Worm (Caenorhabditis elegans): ENCODE measurements around the gene dod-6.

The dod-6 gene

ce11 chrIII:10197416-10197815 lies at the start of gene dod-6:
TSS of gene dod-6 (plus strand) at chrIII:10197716.
- TF ChIP-seq unc-62 (GFP tag; optimal IDR thresholded peaks at IDR 0.05), result no peak

ce11 chrIII:10149910-10150309 lies 47.6 kb upstream of the dod-6 start:
- TF ChIP-seq unc-62 (GFP tag; optimal IDR thresholded peaks at IDR 0.05), result no peak

DNA sequence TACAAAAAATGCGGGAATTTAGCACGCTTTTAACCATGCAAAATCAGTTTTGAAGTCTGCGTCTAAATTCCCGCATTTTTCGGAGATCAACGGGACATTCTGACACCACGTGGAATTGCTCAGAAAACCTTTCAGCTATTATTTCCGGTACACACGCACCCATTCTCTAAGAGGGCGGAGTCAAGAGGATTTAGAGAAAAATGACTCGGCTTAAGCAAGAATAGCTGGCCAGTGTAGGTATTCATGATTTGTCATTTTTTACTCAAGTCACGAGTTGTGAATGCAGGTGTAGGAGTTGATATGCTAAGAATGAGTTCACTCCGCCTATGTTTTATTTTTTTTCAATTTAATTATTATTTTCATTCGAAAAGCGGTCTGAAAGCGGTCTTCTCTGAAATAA lies 46.8 kb upstream of the dod-6 start:
- no peak for TF ChIP-seq unc-62 (GFP tag; optimal IDR thresholded peaks at IDR 0.05)

DNA sequence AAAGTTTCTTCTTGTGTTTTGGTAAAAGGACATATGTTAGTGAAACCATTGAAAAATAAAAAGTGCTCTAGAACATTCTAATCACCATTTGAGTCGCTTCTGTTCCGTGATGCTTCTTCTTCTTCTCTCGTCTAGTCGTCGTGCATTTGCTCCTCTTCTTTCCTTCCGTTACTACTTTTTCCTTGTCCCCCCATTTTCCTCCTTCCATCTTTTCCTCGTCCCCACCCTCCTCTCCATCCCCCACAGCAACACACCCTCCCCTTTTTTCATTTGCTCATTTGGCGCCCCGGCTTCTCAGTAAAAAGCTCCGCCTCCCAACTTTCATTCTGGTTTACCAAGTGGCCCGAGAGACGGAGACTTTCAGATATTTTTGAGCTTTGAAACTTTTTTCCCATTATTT lies 45.8 kb upstream of the dod-6 start:
- no peak for TF ChIP-seq unc-62 (GFP tag; optimal IDR thresholded peaks at IDR 0.05)

DNA sequence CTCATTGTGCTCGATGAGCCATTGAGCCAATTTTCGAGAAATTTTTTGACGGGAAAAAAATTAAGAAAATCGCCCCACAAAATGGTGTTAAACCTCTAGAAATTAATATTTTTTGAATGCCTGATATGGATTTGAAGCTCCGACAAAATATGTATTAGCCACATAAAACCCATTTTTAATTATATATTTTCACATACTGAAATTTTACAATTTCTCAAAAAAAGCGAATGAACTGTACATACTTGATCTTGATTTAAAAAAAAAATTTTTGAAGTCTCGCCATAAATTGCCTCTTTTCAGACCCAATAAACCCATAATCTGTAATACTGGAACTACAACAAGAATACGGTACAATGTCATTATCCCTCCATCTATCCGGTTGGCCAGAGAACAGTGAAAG lies 45.0 kb upstream of the dod-6 start, which contains the start of gene nac-3:
TSS of gene nac-3 (plus strand) at position 301 of the 400 bp plus-strand sequence.
- TF ChIP-seq unc-62 (GFP tag; optimal IDR thresholded peaks at IDR 0.05), result no peak

- TF ChIP-seq unc-62 (GFP tag; optimal IDR thresholded peaks at IDR 0.05), result no peak
Observed at ce11 chrIII:10153003-10153402, 44.5 kb upstream of the dod-6 start.

ce11 chrIII:10154993-10155392 lies 42.5 kb upstream of the dod-6 start:
- no peak for TF ChIP-seq unc-62 (GFP tag; optimal IDR thresholded peaks at IDR 0.05)

ce11 chrIII:10156269-10156668 lies 41.2 kb upstream of the dod-6 start:
- TF ChIP-seq unc-62 (GFP tag; optimal IDR thresholded peaks at IDR 0.05), result no peak

ce11 chrIII:10160385-10160784 lies 37.1 kb upstream of the dod-6 start, which contains the start of the genes K08E5.5 and mua-3:
TSS of gene K08E5.5 (minus strand) at chrIII:10160485.
TSS of gene mua-3 (plus strand) at chrIII:10160697.
- TF ChIP-seq unc-62 (GFP tag; optimal IDR thresholded peaks at IDR 0.05), result no peak

DNA sequence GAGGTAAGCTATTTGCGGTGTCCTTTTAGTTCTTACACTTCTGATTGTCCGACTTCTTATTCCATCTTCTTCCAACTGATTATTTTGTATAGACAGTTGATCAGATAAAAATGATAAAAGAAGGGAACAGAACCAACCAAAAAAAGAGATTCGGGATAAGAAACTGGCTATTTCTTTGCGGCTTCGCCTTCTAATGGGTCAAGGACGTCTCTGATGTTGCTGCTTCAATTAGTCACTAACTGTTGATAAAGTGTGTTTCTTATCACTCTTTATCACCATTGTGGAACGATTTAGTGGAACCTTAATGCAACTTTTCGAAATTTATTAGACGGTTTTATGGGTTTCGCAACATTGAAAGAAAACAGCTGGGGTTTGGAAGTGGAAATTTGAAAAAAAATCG lies 27.3 kb upstream of the dod-6 start:
- TF ChIP-seq unc-62 (GFP tag; optimal IDR thresholded peaks at IDR 0.05), result no peak

DNA sequence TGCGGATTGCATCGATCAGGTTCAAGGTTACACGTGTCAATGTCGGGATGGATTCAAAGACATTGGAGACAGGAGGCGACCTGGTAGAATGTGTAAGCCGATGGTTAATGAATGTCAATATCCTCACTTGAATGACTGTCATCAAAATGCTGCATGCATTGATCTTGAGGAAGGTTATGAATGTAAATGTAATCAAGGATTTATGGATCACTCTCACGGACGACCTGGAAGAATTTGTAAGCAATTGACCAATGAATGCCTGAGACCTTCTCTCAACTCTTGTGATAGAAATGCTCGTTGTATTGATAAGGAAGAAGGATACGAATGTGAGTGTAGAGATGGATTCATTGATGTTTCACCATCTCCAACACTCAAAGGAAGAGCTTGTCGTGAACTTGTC lies 19.5 kb upstream of the dod-6 start:
- TF ChIP-seq unc-62 (GFP tag; optimal IDR thresholded peaks at IDR 0.05), result no peak

ce11 chrIII:10178552-10178951 lies 19.0 kb upstream of the dod-6 start:
- TF ChIP-seq unc-62 (GFP tag; optimal IDR thresholded peaks at IDR 0.05), result no peak

ce11 chrIII:10179444-10179843 lies 18.1 kb upstream of the dod-6 start:
- TF ChIP-seq unc-62 (GFP tag; optimal IDR thresholded peaks at IDR 0.05), result no peak

ce11 chrIII:10181868-10182267 lies 15.6 kb upstream of the dod-6 start:
- no peak for TF ChIP-seq unc-62 (GFP tag; optimal IDR thresholded peaks at IDR 0.05)

DNA sequence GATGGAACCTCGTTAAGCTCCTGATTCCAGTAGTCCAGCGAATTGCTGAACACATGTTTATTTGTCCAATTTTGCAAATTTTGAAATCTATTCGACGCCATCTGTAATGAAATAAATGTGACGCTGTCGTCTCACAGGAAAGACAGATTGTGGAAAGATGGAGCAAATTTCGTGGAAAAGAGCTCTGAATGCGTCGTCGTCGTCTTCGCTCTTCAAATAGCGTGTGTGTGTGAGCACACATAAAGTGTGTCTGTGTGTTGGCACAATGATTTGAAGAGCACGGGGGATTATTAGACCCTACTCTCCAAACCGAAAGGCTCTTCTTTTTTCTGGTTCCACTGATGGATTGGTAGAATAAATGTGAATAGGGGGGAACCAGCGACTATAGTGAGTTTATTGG lies 11.4 kb upstream of the dod-6 start, which contains the start of gene unc-47:
TSS of gene unc-47 (minus strand) at position 101 of the 400 bp plus-strand sequence.
- TF ChIP-seq unc-62 (GFP tag; optimal IDR thresholded peaks at IDR 0.05), result no peak

DNA sequence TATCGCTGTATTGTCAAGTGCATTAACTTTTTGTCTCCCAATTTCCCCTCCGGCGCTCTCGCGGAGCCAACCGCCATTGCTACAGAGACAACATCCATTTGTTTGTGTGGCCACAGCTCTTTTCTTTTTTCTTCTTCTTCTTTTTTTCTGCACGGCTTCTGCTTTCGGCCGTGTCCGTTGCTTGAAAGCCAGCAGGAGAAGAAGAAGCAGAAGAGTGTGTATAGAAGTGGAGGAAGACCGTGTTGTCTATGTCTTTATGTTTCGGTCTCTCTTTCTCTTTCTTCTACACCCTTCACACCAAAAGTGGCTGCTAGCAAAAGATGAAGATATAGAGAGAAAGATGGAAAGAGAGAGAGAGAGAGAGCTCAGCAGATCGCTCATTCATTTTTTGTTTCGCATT lies 9.7 kb upstream of the dod-6 start:
- no peak for TF ChIP-seq unc-62 (GFP tag; optimal IDR thresholded peaks at IDR 0.05)

- no peak for TF ChIP-seq unc-62 (GFP tag; optimal IDR thresholded peaks at IDR 0.05)
Observed at ce11 chrIII:10188912-10189311, 8.6 kb upstream of the dod-6 start, which contains the start of gene epac-1. TSS of gene epac-1 (plus strand) at chrIII:10189212.

DNA sequence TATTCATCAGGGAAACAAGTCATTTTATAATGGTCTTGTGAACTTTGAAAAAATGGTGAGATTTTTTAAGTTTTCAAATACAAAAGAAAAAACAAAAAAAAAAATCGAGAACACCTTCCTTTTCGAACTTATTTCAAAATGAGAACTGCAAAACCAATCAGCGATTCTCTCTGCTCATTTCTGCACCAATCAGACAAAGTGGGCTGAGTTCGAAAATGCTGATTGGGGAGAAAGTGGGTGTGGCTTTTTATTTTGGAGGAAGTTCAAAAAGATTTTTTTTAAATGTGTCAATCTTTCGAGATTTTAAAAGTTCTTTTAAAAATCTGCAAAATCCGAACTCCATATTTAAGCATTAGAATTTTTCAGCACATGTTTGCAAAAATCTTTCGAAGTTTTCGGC lies 2.9 kb upstream of the dod-6 start:
- TF ChIP-seq unc-62 (GFP tag; optimal IDR thresholded peaks at IDR 0.05), result no peak
